Worm (Caenorhabditis elegans): ENCODE results near the gene srj-53.

Gene srj-53

ce11 chrV:702260-702659 is 7.7 kb upstream of the srj-53 start, which contains the start of gene srbc-37:
Gene srbc-37 (plus strand): TSS chrV:702560.
- TF ChIP-seq ama-1 (optimal IDR thresholded peaks at IDR 0.05) (no peak), C34F6.9 (tag; optimal IDR thresholded peaks at IDR 0.05) (no peak), R02D3.7 (tag; optimal IDR thresholded peaks at IDR 0.05) (no peak), elt-3 (tag; optimal IDR thresholded peaks at IDR 0.05) (no peak), nhr-12 (tag; optimal IDR thresholded peaks at IDR 0.05) (no peak), nhr-10 (tag; optimal IDR thresholded peaks at IDR 0.05) (no peak), peb-1 (tag; optimal IDR thresholded peaks at IDR 0.05) (no peak), unc-39 (tag; optimal IDR thresholded peaks at IDR 0.05) (no peak)

ce11 chrV:699489-700129 is 5.1 kb upstream of the srj-53 start, which contains the start of the genes ugt-29 and srx-5:
Gene ugt-29 (minus strand): TSS chrV:699589.
Gene srx-5 (plus strand): TSS chrV:700079.
- TF ChIP-seq crh-2 (tag; optimal IDR thresholded peaks at IDR 0.05) (no peak), zag-1 (tag; optimal IDR thresholded peaks at IDR 0.05) (no peak), nhr-11 (tag; optimal IDR thresholded peaks at IDR 0.05) (no peak), nhr-23 (tag; optimal IDR thresholded peaks at IDR 0.05) (no peak), R02D3.7 (tag; optimal IDR thresholded peaks at IDR 0.05) (no peak), ceh-82 (tag; optimal IDR thresholded peaks at IDR 0.05) (no peak), unc-39 (tag; optimal IDR thresholded peaks at IDR 0.05) (no peak), fos-1 (tag; optimal IDR thresholded peaks at IDR 0.05) (no peak)

ce11 chrV:699051-699450 is 4.5 kb upstream of the srj-53 start:
- no peak for TF ChIP-seq mab-5 (tag; optimal IDR thresholded peaks at IDR 0.05)
- TF ChIP-seq egl-27 (tag; optimal IDR thresholded peaks at IDR 0.05), result no peak
- TF ChIP-seq ceh-82 (tag; optimal IDR thresholded peaks at IDR 0.05), result no peak
- TF ChIP-seq crh-2 (tag; optimal IDR thresholded peaks at IDR 0.05), result no peak
- TF ChIP-seq blmp-1 (tag; optimal IDR thresholded peaks at IDR 0.05; ENCODE audit: insufficient read depth), result no peak
- TF ChIP-seq nhr-12 (tag; optimal IDR thresholded peaks at IDR 0.05), result no peak
- no peak for TF ChIP-seq nhr-21 (tag; optimal IDR thresholded peaks at IDR 0.05)
- TF ChIP-seq nhr-25 (tag; optimal IDR thresholded peaks at IDR 0.05), result no peak
- no peak for TF ChIP-seq ama-1 (optimal IDR thresholded peaks at IDR 0.05)
- no peak for TF ChIP-seq ztf-1 (GFP tag; conservative IDR thresholded peaks at IDR 0.05)
- TF ChIP-seq aly-2 (tag; optimal IDR thresholded peaks at IDR 0.05), result no peak
- no peak for TF ChIP-seq unc-55 (GFP tag; optimal IDR thresholded peaks at IDR 0.05)
- no peak for TF ChIP-seq lin-11 (tag; optimal IDR thresholded peaks at IDR 0.05)
- TF ChIP-seq mbf-1 (tag; optimal IDR thresholded peaks at IDR 0.05), result no peak

DNA sequence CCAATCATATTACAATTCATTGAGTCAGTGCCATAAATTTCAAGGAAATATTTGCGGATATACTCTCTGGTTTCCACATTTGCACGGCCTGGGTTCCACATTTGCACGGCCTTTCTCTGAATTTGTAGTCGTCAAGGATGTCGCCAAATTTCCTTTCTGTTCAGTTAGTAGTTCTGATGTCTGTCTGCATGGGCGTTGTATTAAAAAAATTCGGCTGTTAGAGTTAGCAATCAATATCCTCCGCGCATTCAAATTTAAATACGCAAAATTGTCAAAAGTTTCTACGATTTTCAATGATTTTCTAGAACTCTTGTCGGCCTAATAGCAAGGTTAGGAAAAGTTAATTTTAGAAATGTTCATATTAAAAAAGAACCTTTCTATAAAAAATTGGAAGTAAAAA is 1.4 kb upstream of the srj-53 start, which contains the start of gene srj-52:
Gene srj-52 (minus strand): TSS at position 101 of the 400 bp plus-strand sequence.
- no peak for TF ChIP-seq mab-5 (tag; optimal IDR thresholded peaks at IDR 0.05)
- TF ChIP-seq nhr-237 (tag; optimal IDR thresholded peaks at IDR 0.05), result no peak
- TF ChIP-seq elt-3 (tag; optimal IDR thresholded peaks at IDR 0.05), result no peak
- no peak for TF ChIP-seq ceh-82 (tag; optimal IDR thresholded peaks at IDR 0.05)
- TF ChIP-seq nhr-25 (tag; optimal IDR thresholded peaks at IDR 0.05), result no peak
- no peak for TF ChIP-seq ztf-1 (GFP tag; conservative IDR thresholded peaks at IDR 0.05)
- TF ChIP-seq egl-27 (tag; optimal IDR thresholded peaks at IDR 0.05), result no peak
- TF ChIP-seq alr-1 (tag; optimal IDR thresholded peaks at IDR 0.05), result no peak
- no peak for TF ChIP-seq fos-1 (tag; optimal IDR thresholded peaks at IDR 0.05)
- TF ChIP-seq skn-1 (tag; optimal IDR thresholded peaks at IDR 0.05), result no peak
- no peak for TF ChIP-seq lsy-2 (tag; optimal IDR thresholded peaks at IDR 0.05)
- no peak for TF ChIP-seq peb-1 (tag; optimal IDR thresholded peaks at IDR 0.05)
- TF ChIP-seq lin-39 (tag; optimal IDR thresholded peaks at IDR 0.05), result no peak

ce11 chrV:692720-693422 is 1.7 kb downstream of the srj-53 start, which contains the start of gene srx-4:
Gene srx-4 (minus strand): TSS chrV:692770.
- TF ChIP-seq zag-1 (tag; optimal IDR thresholded peaks at IDR 0.05) (no peak), nhr-12 (tag; optimal IDR thresholded peaks at IDR 0.05) (no peak), Y55F3AM.14 (GFP tag; optimal IDR thresholded peaks at IDR 0.05) (no peak), ZK546.5 (tag; optimal IDR thresholded peaks at IDR 0.05) (no peak)

Data from whole organism, L2 larva.